Fruit fly (Drosophila melanogaster) whole organism, embryonic: ENCODE results near the gene frm.
A peak's percentile ranks its signal among the peaks of the same experiment; 100 is the strongest.

Source experiments
- Aef1 ChIP-seq: fragments of 200-800 bp; sonication (Bioruptor generic); IDR thresholded peaks from 3 replicates; pipeline ENCODE4 v1.3.6; 2022; ENCODE audit warnings: missing biosample characterization, missing genetic modification characterization
- CG11560 ChIP-seq: fragments of 200-800 bp; sonication (Bioruptor generic); IDR thresholded peaks from 3 replicates; pipeline ENCODE4 v1.3.6; 2022; ENCODE audit warnings: missing biosample characterization, missing genetic modification characterization
- CG11695 ChIP-seq: fragments of 200-800 bp; sonication (Bioruptor generic); IDR thresholded peaks from 3 replicates; pipeline ENCODE4 v1.3.6; 2022; ENCODE audit warnings: missing biosample characterization, missing genetic modification characterization
- CG11723 ChIP-seq: fragments of 200-800 bp; sonication (Bioruptor generic); optimal IDR thresholded peaks from 2 replicates; lab custom pipeline; 2017; ENCODE audit warnings: missing biosample characterization, mild to moderate bottlenecking, missing genetic modification characterization
- CG13296 ChIP-seq: fragments of 200-800 bp; sonication (Bioruptor generic); optimal IDR thresholded peaks from 3 replicates; lab custom pipeline; 2018; ENCODE audit warnings: missing biosample characterization, mild to moderate bottlenecking, missing genetic modification characterization
- CG13624 ChIP-seq: fragments of 200-800 bp; sonication (Bioruptor generic); optimal IDR thresholded peaks from 2 replicates; lab custom pipeline; 2016; ENCODE audit warnings: missing biosample characterization, missing genetic modification characterization
- CG15269 ChIP-seq: fragments of 200-800 bp; sonication (Bioruptor generic); optimal IDR thresholded peaks from 2 replicates; lab custom pipeline; 2018; ENCODE audit warnings: missing biosample characterization, mild to moderate bottlenecking, missing genetic modification characterization, moderate library complexity
- CG16815 ChIP-seq: fragments of 200-800 bp; sonication (Bioruptor generic); optimal IDR thresholded peaks from 3 replicates; lab custom pipeline; 2017; ENCODE audit warnings: missing biosample characterization, mild to moderate bottlenecking, missing genetic modification characterization
- CG17385 ChIP-seq: fragments of 200-800 bp; sonication (Bioruptor generic); optimal IDR thresholded peaks from 3 replicates; lab custom pipeline; 2018; ENCODE audit warnings: missing biosample characterization, mild to moderate bottlenecking, missing genetic modification characterization
- CG1832 ChIP-seq: fragments of 200-800 bp; sonication (Bioruptor generic); optimal IDR thresholded peaks from 2 replicates; lab custom pipeline; 2017; ENCODE audit warnings: missing biosample characterization, mild to moderate bottlenecking, missing genetic modification characterization, inconsistent platforms
- CG18476 ChIP-seq: fragments of 200-800 bp; sonication (Bioruptor generic); optimal IDR thresholded peaks from 2 replicates; lab custom pipeline; 2016; ENCODE audit warnings: missing biosample characterization, mild to moderate bottlenecking, missing genetic modification characterization
- CG2889 ChIP-seq: fragments of 200-800 bp; sonication (Bioruptor generic); IDR thresholded peaks from 3 replicates; pipeline ENCODE4 v1.3.6; 2022; ENCODE audit warnings: missing biosample characterization, missing genetic modification characterization
- CG32767 ChIP-seq: fragments of 200-800 bp; sonication (Bioruptor generic); IDR thresholded peaks from 2 replicates; pipeline ENCODE4 v1.3.6; 2022; ENCODE audit warnings: missing biosample characterization, missing genetic modification characterization
- CG3726 ChIP-seq: fragments of 200-800 bp; sonication (Bioruptor generic); IDR thresholded peaks from 3 replicates; pipeline ENCODE4, ENCODE4 v1.3.6; 2022; ENCODE audit warnings: missing biosample characterization, missing genetic modification characterization
- CG3995 ChIP-seq: fragments of 200-800 bp; sonication (Bioruptor generic); optimal IDR thresholded peaks from 3 replicates; lab custom pipeline; 2016; ENCODE audit warnings: missing biosample characterization, missing genetic modification characterization
- CG4328 ChIP-seq: fragments of 200-800 bp; sonication (Bioruptor generic); optimal IDR thresholded peaks from 3 replicates; lab custom pipeline; 2017; ENCODE audit warnings: missing biosample characterization, missing genetic modification reagents, missing genetic modification characterization
- CG4360 ChIP-seq: fragments of 200-800 bp; sonication (Bioruptor generic); IDR thresholded peaks from 2 replicates; pipeline ENCODE4 v1.3.6; 2022; ENCODE audit warnings: missing biosample characterization, missing genetic modification characterization
- CG4404 ChIP-seq: fragments of 200-800 bp; sonication (Bioruptor generic); IDR thresholded peaks from 2 replicates; pipeline ENCODE4 v1.3.6; 2022; ENCODE audit warnings: missing biosample characterization, missing genetic modification characterization
- CG4424 ChIP-seq: fragments of 200-800 bp; sonication (Bioruptor generic); optimal IDR thresholded peaks from 3 replicates; lab custom pipeline; 2016; ENCODE audit warnings: missing biosample characterization, missing genetic modification characterization
- CG4730 ChIP-seq: fragments of 200-800 bp; sonication (Bioruptor generic); IDR thresholded peaks from 2 replicates; pipeline ENCODE4 v1.3.6; 2022; ENCODE audit warnings: missing biosample characterization, missing genetic modification characterization
- CG6765 ChIP-seq: fragments of 200-800 bp; sonication (Bioruptor generic); optimal IDR thresholded peaks from 3 replicates; lab custom pipeline; 2017; ENCODE audit warnings: missing biosample characterization, mild to moderate bottlenecking, missing genetic modification characterization
- CG6791 ChIP-seq: fragments of 200-800 bp; sonication (Bioruptor generic); IDR thresholded peaks from 3 replicates; pipeline ENCODE4 v1.3.6; 2022; ENCODE audit warnings: missing biosample characterization, missing genetic modification characterization; ENCODE audit not compliant: partially characterized antibody
- CG7556 ChIP-seq: fragments of 200-800 bp; sonication (Bioruptor generic); optimal IDR thresholded peaks from 2 replicates; lab custom pipeline; 2017; ENCODE audit warnings: missing biosample characterization, mild to moderate bottlenecking, missing genetic modification characterization
- Dll ChIP-seq: fragments of 200-800 bp; sonication (Bioruptor generic); IDR thresholded peaks from 4 replicates; pipeline ENCODE4 v1.3.6; 2022; ENCODE audit warnings: missing biosample characterization, missing genetic modification characterization; ENCODE audit not compliant: partially characterized antibody
- Hr3 ChIP-seq: fragments of 200-800 bp; sonication (Bioruptor generic); optimal IDR thresholded peaks from 3 replicates; lab custom pipeline; 2016; ENCODE audit warnings: missing biosample characterization, missing genetic modification characterization
- Oaz ChIP-seq: fragments of 200-800 bp; sonication (Bioruptor generic); IDR thresholded peaks from 2 replicates; pipeline ENCODE4 v1.3.6; 2022; ENCODE audit warnings: missing biosample characterization, missing genetic modification characterization
- Rfx ChIP-seq: fragments of 200-800 bp; sonication (Bioruptor generic); IDR thresholded peaks from 2 replicates; pipeline ENCODE4 v1.3.6; 2022; ENCODE audit warnings: missing biosample characterization, missing genetic modification characterization
- Xbp1 ChIP-seq: fragments of 200-800 bp; sonication (Bioruptor generic); optimal IDR thresholded peaks from 3 replicates; lab custom pipeline; 2016; ENCODE audit warnings: missing biosample characterization, mild to moderate bottlenecking, missing genetic modification characterization
- ab ChIP-seq: fragments of 200-800 bp; sonication (Bioruptor generic); optimal IDR thresholded peaks from 2 replicates; lab custom pipeline; 2016; ENCODE audit warnings: missing biosample characterization, missing genetic modification characterization
- cato ChIP-seq: fragments of 200-800 bp; sonication (Bioruptor generic); optimal IDR thresholded peaks from 2 replicates; lab custom pipeline; 2016; ENCODE audit warnings: missing biosample characterization, missing genetic modification characterization, borderline replicate concordance
- chm ChIP-seq: fragments of 200-800 bp; sonication (Bioruptor generic); IDR thresholded peaks from 2 replicates; pipeline ENCODE4 v1.3.6; 2022; ENCODE audit warnings: missing biosample characterization, missing genetic modification characterization
- corto ChIP-seq: fragments of 200-800 bp; sonication (Bioruptor generic); optimal IDR thresholded peaks from 2 replicates; lab custom pipeline; 2016; ENCODE audit warnings: missing biosample characterization, mild to moderate bottlenecking, missing genetic modification characterization, moderate library complexity
- croc ChIP-seq: fragments of 200-800 bp; sonication (Bioruptor generic); conservative IDR thresholded peaks from 3 replicates; pipeline ENCODE4 v1.3.6; 2022; ENCODE audit warnings: missing biosample characterization, missing genetic modification characterization
- crol ChIP-seq: fragments of 200-800 bp; sonication (Bioruptor generic); IDR thresholded peaks from 2 replicates; pipeline ENCODE4 v1.3.6; 2022; ENCODE audit warnings: missing biosample characterization, missing genetic modification characterization
- dan ChIP-seq: fragments of 200-800 bp; sonication (Bioruptor generic); IDR thresholded peaks from 2 replicates; pipeline ENCODE4 v1.3.6; 2022; ENCODE audit warnings: missing biosample characterization, missing genetic modification characterization
- disco-r ChIP-seq: fragments of 200-800 bp; sonication (Bioruptor generic); optimal IDR thresholded peaks from 2 replicates; lab custom pipeline; 2016; ENCODE audit warnings: missing biosample characterization, missing genetic modification characterization
- dm ChIP-seq: fragments of 200-800 bp; sonication (Bioruptor generic); optimal IDR thresholded peaks from 3 replicates; lab custom pipeline; 2016; ENCODE audit warnings: missing biosample characterization, missing genetic modification characterization
- eyg ChIP-seq: fragments of 200-800 bp; sonication (Bioruptor generic); optimal IDR thresholded peaks from 3 replicates; lab custom pipeline; 2016; ENCODE audit warnings: missing biosample characterization, missing genetic modification characterization
- gfzf ChIP-seq: fragments of 200-800 bp; sonication (Bioruptor generic); optimal IDR thresholded peaks from 2 replicates; lab custom pipeline; 2016; ENCODE audit warnings: missing biosample characterization, mild to moderate bottlenecking, missing genetic modification characterization, moderate library complexity
- hkb ChIP-seq, 2 experiments: fragments of 200-800 bp in 1 of 2; fragments of >200 bp in 1 of 2; sonication (Bioruptor generic) in 1 of 2; IDR thresholded peaks in 1 of 2; optimal IDR thresholded peaks in 1 of 2; 2 replicates each; pipeline versions ENCODE4 v1.3.6 to Lab custom; 2017 to 2022; ENCODE audit warnings: missing biosample characterization in 1 of 2, missing genetic modification characterization in 1 of 2
- klu ChIP-seq: fragments of 200-800 bp; sonication (Bioruptor generic); IDR thresholded peaks from 2 replicates; pipeline ENCODE4 v1.3.6; 2022; ENCODE audit warnings: missing biosample characterization, missing genetic modification characterization
- luna ChIP-seq: fragments of 200-800 bp; sonication (Bioruptor generic); optimal IDR thresholded peaks from 2 replicates; lab custom pipeline; 2016; ENCODE audit warnings: missing biosample characterization, missing genetic modification characterization
- nmo ChIP-seq: fragments of 200-800 bp; sonication (Bioruptor generic); optimal IDR thresholded peaks from 2 replicates; lab custom pipeline; 2018; ENCODE audit warnings: missing biosample characterization, mild to moderate bottlenecking, missing genetic modification characterization, moderate library complexity
- otp ChIP-seq: fragments of 200-800 bp; sonication (Bioruptor generic); IDR thresholded peaks from 3 replicates; pipeline ENCODE4, ENCODE4 v1.3.6; 2022; ENCODE audit warnings: missing biosample characterization, missing genetic modification characterization
- pros ChIP-seq: fragments of 200-800 bp; sonication (Bioruptor generic); optimal IDR thresholded peaks from 3 replicates; lab custom pipeline; 2019; ENCODE audit warnings: missing biosample characterization, mild to moderate bottlenecking, missing genetic modification characterization, moderate library complexity
- sens-2 ChIP-seq: fragments of 200-800 bp; sonication (Bioruptor generic); IDR thresholded peaks from 2 replicates; pipeline ENCODE4 v1.3.6; 2022; ENCODE audit warnings: missing biosample characterization, missing genetic modification characterization
- sim ChIP-seq: fragments of 200-800 bp; sonication (Bioruptor generic); IDR thresholded peaks from 2 replicates; pipeline ENCODE4 v1.3.6; 2022; ENCODE audit warnings: missing biosample characterization, missing genetic modification characterization
- slbo ChIP-seq: fragments of 200-800 bp; sonication (Bioruptor generic); IDR thresholded peaks from 2 replicates; pipeline ENCODE4 v1.3.6; 2022; ENCODE audit warnings: missing biosample characterization, missing genetic modification characterization
- sqz ChIP-seq: fragments of 200-800 bp; sonication (Bioruptor generic); optimal IDR thresholded peaks from 3 replicates; lab custom pipeline; 2018; ENCODE audit warnings: missing biosample characterization, mild to moderate bottlenecking, missing genetic modification characterization
- unc-4 ChIP-seq: fragments of 200-800 bp; sonication (Bioruptor generic); IDR thresholded peaks from 2 replicates; pipeline ENCODE4 v1.3.6; 2022; ENCODE audit warnings: missing biosample characterization, missing genetic modification characterization; ENCODE audit not compliant: partially characterized antibody
- zfh1 ChIP-seq: fragments of 200-800 bp; sonication (Bioruptor generic); IDR thresholded peaks from 3 replicates; pipeline ENCODE4 v1.3.6; 2022; ENCODE audit warnings: missing biosample characterization, missing genetic modification characterization

Gene frm

DNA sequence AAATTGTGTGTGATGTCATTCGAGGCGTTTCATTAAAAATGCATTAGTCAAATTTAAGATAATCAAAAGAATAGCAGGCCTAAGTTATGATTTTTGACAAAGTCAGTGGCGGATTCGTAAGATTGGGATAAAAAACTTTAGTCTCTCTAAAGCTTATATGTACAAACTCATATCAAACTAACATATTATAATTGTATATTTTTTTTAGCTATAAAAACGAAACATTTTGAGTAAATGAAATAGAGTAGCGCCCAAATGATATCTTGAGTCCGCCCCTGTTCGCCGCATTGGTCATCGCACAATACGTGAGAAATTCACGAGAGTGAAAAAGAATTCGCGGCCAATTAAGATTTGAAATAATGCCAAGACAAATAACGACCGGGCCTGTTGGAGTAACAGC is 3.4 kb upstream of the frm start (continued):
- TF ChIP-seq CG11695 (peak; percentile 56; the same call in 1 of the 3 replicates), hkb (optimal IDR thresholded peaks at IDR 0.05; lab: Kevin White, UChicago) (no peak), hkb (GFP tag; IDR thresholded peaks at IDR 0.05; lab: Robert Waterston, UW) (peak; percentile 56), gfzf (GFP tag; lab: Kevin White, UChicago) (no peak), CG4424 (peak; percentile 37), crol (GFP tag; lab: Robert Waterston, UW) (no peak), CG18476 (GFP tag; lab: Kevin White, UChicago) (no peak), nmo (GFP tag; lab: Kevin White, UChicago) (peak; percentile 52), CG7556 (GFP tag; lab: Kevin White, UChicago) (peak; percentile 18), croc (GFP tag; lab: Robert Waterston, UW) (no peak), pros (GFP tag; lab: Kevin White, UChicago) (no peak), sqz (GFP tag; lab: Kevin White, UChicago) (no peak), CG6765 (GFP tag; lab: Kevin White, UChicago) (no peak), CG32767 (no peak), cato (GFP tag; lab: Kevin White, UChicago) (no peak), CG13296 (GFP tag; lab: Kevin White, UChicago) (peak; percentile 61), CG13624 (GFP tag; lab: Kevin White, UChicago) (no peak), chm (GFP tag; lab: Robert Waterston, UW) (no peak), CG15269 (tag; lab: Kevin White, UChicago) (peak; percentile 82), Dll (no peak), CG11560 (tag; lab: Robert Waterston, UW) (peak; percentile 47; the same call in 1 of the 3 replicates), CG3726 (GFP tag; lab: Robert Waterston, UW) (no peak), Xbp1 (GFP tag; lab: Kevin White, UChicago) (peak; percentile 50), dm (GFP tag; lab: Kevin White, UChicago) (no peak), Oaz (GFP tag; lab: Robert Waterston, UW) (no peak), CG2889 (GFP tag; lab: Robert Waterston, UW) (0 out of 3 replicates have a peak, but pooled peaks have one; percentile 5), klu (GFP tag; lab: Robert Waterston, UW) (peak; percentile 28; the same call in 1 of the 2 replicates), CG6791 (GFP tag; lab: Robert Waterston, UW) (no peak), corto (GFP tag; lab: Kevin White, UChicago) (no peak), eyg (GFP tag; lab: Kevin White, UChicago) (no peak), slbo (GFP tag; lab: Robert Waterston, UW) (peak; percentile 81), zfh1 (0 out of 3 replicates have a peak, but pooled peaks have one; percentile 62), CG3995 (GFP tag; lab: Kevin White, UChicago) (no peak), luna (GFP tag; lab: Kevin White, UChicago) (no peak), otp (GFP tag; lab: Robert Waterston, UW) (no peak), CG17385 (GFP tag; lab: Kevin White, UChicago) (peak; percentile 46), CG16815 (peak; percentile 26), sens-2 (GFP tag; lab: Robert Waterston, UW) (no peak), disco-r (GFP tag; lab: Kevin White, UChicago) (no peak), Aef1 (GFP tag; lab: Robert Waterston, UW) (peak; percentile 79), dan (no peak), CG4730 (GFP tag; lab: Robert Waterston, UW) (peak; percentile 35; the same call in 1 of the 2 replicates), CG11723 (no peak), CG4404 (GFP tag; lab: Robert Waterston, UW) (no peak; the same call in 1 of the 2 replicates), Hr3 (GFP tag; lab: Kevin White, UChicago) (peak; percentile 2), CG1832 (GFP tag; lab: Kevin White, UChicago) (no peak), Rfx (peak; percentile 87), CG4360 (GFP tag; lab: Robert Waterston, UW) (no peak), unc-4 (GFP tag; lab: Robert Waterston, UW) (no peak), ab (GFP tag; lab: Kevin White, UChicago) (no peak), CG4328 (GFP tag; lab: Kevin White, UChicago) (no peak), sim (GFP tag; lab: Robert Waterston, UW) (no peak)
